Worm (Caenorhabditis elegans) whole organism, midembryonic: ENCODE data around the gene mrpl-22.

Experiments
- T22C8.4 ChIP-seq: fragments of 200-800 bp; sonication (Bioruptor generic); IDR thresholded peaks from 2 replicates; pipeline ENCODE4 v1.3.6; 2022; ENCODE audit warnings: missing genetic modification characterization, missing compliant biosample characterization
- cog-1 ChIP-seq: sonication (generic microtip); optimal IDR thresholded peaks from 2 replicates; lab custom pipeline; 2016; ENCODE audit warnings: missing genetic modification characterization, missing compliant biosample characterization
- flt-1 ChIP-seq: fragments of 200-800 bp; sonication (Bioruptor generic); IDR thresholded peaks from 2 replicates; pipeline ENCODE4 v1.3.6; 2022; ENCODE audit warnings: missing genetic modification characterization, missing compliant biosample characterization
- klf-2 ChIP-seq: fragments of 200-800 bp; sonication (Bioruptor generic); conservative IDR thresholded peaks from 2 replicates; pipeline ENCODE4 v1.3.6; 2022; ENCODE audit warnings: missing genetic modification reagents, missing genetic modification characterization, missing compliant biosample characterization
- med-1 ChIP-seq: sonication (generic microtip); optimal IDR thresholded peaks from 2 replicates; lab custom pipeline; 2017; ENCODE audit warnings: missing genetic modification characterization, mild to moderate bottlenecking, missing compliant biosample characterization, antibody characterized with exemption, missing genetic modification reagents; ENCODE audit not compliant: insufficient read depth
- ref-1 ChIP-seq: fragments of 200-800 bp; sonication (Bioruptor generic); conservative IDR thresholded peaks from 2 replicates; pipeline ENCODE4 v1.3.6; 2022; ENCODE audit warnings: missing genetic modification reagents, missing genetic modification characterization, missing compliant biosample characterization
- tab-1 ChIP-seq: fragments of 200-800 bp; sonication (Bioruptor generic); IDR thresholded peaks from 2 replicates; pipeline ENCODE4 v1.3.6; 2022; ENCODE audit warnings: missing genetic modification characterization, missing compliant biosample characterization
- ztf-23 ChIP-seq: fragments of 200-800 bp; sonication (Bioruptor generic); IDR thresholded peaks from 2 replicates; pipeline ENCODE4 v1.3.6; 2022; ENCODE audit warnings: missing genetic modification reagents, missing genetic modification characterization, missing compliant biosample characterization
- ztf-29 ChIP-seq: fragments of 200-800 bp; sonication (Bioruptor generic); IDR thresholded peaks from 2 replicates; pipeline ENCODE4 v1.3.6; 2022; ENCODE audit warnings: missing genetic modification reagents, missing genetic modification characterization, missing compliant biosample characterization

Gene mrpl-22

ce11 chrIII:10633403-10633674 lies 18.1 kb downstream of the mrpl-22 start, which contains the start of gene Y39A1A.9:
Gene Y39A1A.9, minus strand, starts transcription at chrIII:10633501.
- TF ChIP-seq ztf-29 (no peak), cog-1 (tag; lab: Kevin White, UChicago) (no peak), med-1 (GFP tag; lab: Kevin White, UChicago) (no peak), klf-2 (GFP tag; lab: Robert Waterston, UW) (no peak), ref-1 (GFP tag; lab: Robert Waterston, UW) (no peak), flt-1 (GFP tag; lab: Robert Waterston, UW) (no peak), tab-1 (GFP tag; lab: Robert Waterston, UW) (no peak), ztf-23 (GFP tag; lab: Robert Waterston, UW) (no peak)

- TF ChIP-seq med-1 (GFP tag; lab: Kevin White, UChicago) (no peak), cog-1 (tag; lab: Kevin White, UChicago) (peak; percentile 19), ztf-23 (GFP tag; lab: Robert Waterston, UW) (0 out of 2 replicates have a peak, but pooled peaks have one; percentile 60), flt-1 (GFP tag; lab: Robert Waterston, UW) (peak; percentile 83), klf-2 (GFP tag; lab: Robert Waterston, UW) (peak; percentile 30; the same call in 1 of the 2 replicates), T22C8.4 (no peak), ref-1 (GFP tag; lab: Robert Waterston, UW) (no peak)
These were observed 18.8 kb downstream of the mrpl-22 start for ce11 chrIII:10634034-10634433.

ce11 chrIII:10634576-10634975 lies 19.3 kb downstream of the mrpl-22 start:
- TF ChIP-seq med-1 (GFP tag; lab: Kevin White, UChicago) = no peak
- no peak for TF ChIP-seq ztf-23 (GFP tag; lab: Robert Waterston, UW)
- no peak for TF ChIP-seq tab-1 (GFP tag; lab: Robert Waterston, UW)
- TF ChIP-seq T22C8.4 = no peak
- no peak for TF ChIP-seq cog-1 (tag; lab: Kevin White, UChicago)
- no peak for TF ChIP-seq klf-2 (GFP tag; lab: Robert Waterston, UW)
- no peak for TF ChIP-seq flt-1 (GFP tag; lab: Robert Waterston, UW)
- TF ChIP-seq ztf-29 = no peak
- TF ChIP-seq ref-1 (GFP tag; lab: Robert Waterston, UW) = no peak

ce11 chrIII:10636493-10637031 lies 21.3 kb downstream of the mrpl-22 start:
- TF ChIP-seq T22C8.4 (no peak), flt-1 (GFP tag; lab: Robert Waterston, UW) (no peak), med-1 (GFP tag; lab: Kevin White, UChicago) (no peak), cog-1 (tag; lab: Kevin White, UChicago) (no peak), ztf-23 (GFP tag; lab: Robert Waterston, UW) (no peak), ref-1 (GFP tag; lab: Robert Waterston, UW) (no peak), tab-1 (GFP tag; lab: Robert Waterston, UW) (no peak), ztf-29 (no peak), klf-2 (GFP tag; lab: Robert Waterston, UW) (no peak)

ce11 chrIII:10637933-10638332 lies 22.7 kb downstream of the mrpl-22 start:
- TF ChIP-seq ztf-23 (GFP tag; lab: Robert Waterston, UW) (no peak), tab-1 (GFP tag; lab: Robert Waterston, UW) (no peak), ref-1 (GFP tag; lab: Robert Waterston, UW) (no peak), ztf-29 (no peak), flt-1 (GFP tag; lab: Robert Waterston, UW) (no peak), T22C8.4 (no peak), med-1 (GFP tag; lab: Kevin White, UChicago) (no peak), klf-2 (GFP tag; lab: Robert Waterston, UW) (no peak), cog-1 (tag; lab: Kevin White, UChicago) (no peak)

- TF ChIP-seq klf-2 (GFP tag; lab: Robert Waterston, UW) = no peak
- no peak for TF ChIP-seq T22C8.4
- TF ChIP-seq flt-1 (GFP tag; lab: Robert Waterston, UW) = no peak
- TF ChIP-seq tab-1 (GFP tag; lab: Robert Waterston, UW) = no peak
- TF ChIP-seq med-1 (GFP tag; lab: Kevin White, UChicago) = no peak
- TF ChIP-seq ztf-23 (GFP tag; lab: Robert Waterston, UW) = no peak
- TF ChIP-seq ref-1 (GFP tag; lab: Robert Waterston, UW) = no peak
- TF ChIP-seq ztf-29 = no peak
- TF ChIP-seq cog-1 (tag; lab: Kevin White, UChicago) = no peak
These were observed 23.2 kb downstream of the mrpl-22 start, which contains the start of gene Y39A1A.27 for ce11 chrIII:10638339-10639021. Gene Y39A1A.27, plus strand, starts transcription at chrIII:10638971.

- TF ChIP-seq T22C8.4 (no peak), cog-1 (tag; lab: Kevin White, UChicago) (no peak)
These were observed 27.5 kb downstream of the mrpl-22 start, which contains the start of the genes dhs-11 and orc-1 for ce11 chrIII:10642781-10643180. Gene dhs-11, minus strand, starts transcription at chrIII:10642865. Gene orc-1, plus strand, starts transcription at chrIII:10643129.

ce11 chrIII:10646094-10646493 lies 30.8 kb downstream of the mrpl-22 start, which contains the start of gene orc-4:
Gene orc-4, plus strand, starts transcription at chrIII:10646170.
- TF ChIP-seq flt-1 (GFP tag; lab: Robert Waterston, UW) = no peak
- TF ChIP-seq klf-2 (GFP tag; lab: Robert Waterston, UW) = no peak
- TF ChIP-seq ztf-23 (GFP tag; lab: Robert Waterston, UW) = no peak
- TF ChIP-seq ref-1 (GFP tag; lab: Robert Waterston, UW) = no peak
- no peak for TF ChIP-seq cog-1 (tag; lab: Kevin White, UChicago)
- no peak for TF ChIP-seq tab-1 (GFP tag; lab: Robert Waterston, UW)
- no peak for TF ChIP-seq T22C8.4
- no peak for TF ChIP-seq med-1 (GFP tag; lab: Kevin White, UChicago)
- TF ChIP-seq ztf-29 = no peak

ce11 chrIII:10649219-10649618 lies 34.0 kb downstream of the mrpl-22 start, which contains the start of gene emg-1:
Gene emg-1, plus strand, starts transcription at chrIII:10649519.
- no peak for TF ChIP-seq klf-2 (GFP tag; lab: Robert Waterston, UW)
- TF ChIP-seq ztf-23 (GFP tag; lab: Robert Waterston, UW) = no peak
- no peak for TF ChIP-seq T22C8.4
- no peak for TF ChIP-seq tab-1 (GFP tag; lab: Robert Waterston, UW)
- TF ChIP-seq flt-1 (GFP tag; lab: Robert Waterston, UW) = no peak
